Worm (Caenorhabditis elegans): ENCODE data around the gene sym-3.

Gene sym-3

DNA sequence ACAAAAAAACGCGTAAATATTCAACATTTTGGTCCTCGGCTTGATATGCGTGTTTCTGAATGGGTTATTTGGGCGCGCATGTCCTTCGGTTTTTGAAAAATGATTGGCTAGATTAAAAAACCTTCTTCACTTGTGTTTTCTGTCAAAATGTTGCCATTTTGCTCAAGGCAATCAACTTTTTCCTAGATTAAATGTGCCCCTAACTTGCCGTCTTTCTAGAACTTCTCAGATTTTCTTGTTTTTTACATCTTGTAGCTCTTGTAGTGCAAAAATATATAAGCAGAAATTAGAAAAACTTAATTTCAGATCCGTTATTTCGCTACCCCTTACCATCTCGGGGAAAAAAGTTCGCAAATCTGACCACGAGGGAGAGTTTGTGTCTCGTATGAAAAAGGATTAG is 48.3 kb downstream of the sym-3 start, which contains the start of gene hbl-1:
Gene hbl-1, plus strand, starts transcription at position 301 of the 400 bp plus-strand sequence.
- TF ChIP-seq odd-2 (tag; optimal IDR thresholded peaks at IDR 0.05), result no peak
- no peak for TF ChIP-seq F13H6.1 (tag; optimal IDR thresholded peaks at IDR 0.05)
- TF ChIP-seq hlh-8 (tag; optimal IDR thresholded peaks at IDR 0.05), result no peak
- no peak for TF ChIP-seq lim-6 (tag; optimal IDR thresholded peaks at IDR 0.05)
- no peak for TF ChIP-seq K02D7.2 (tag; optimal IDR thresholded peaks at IDR 0.05)
- TF ChIP-seq pha-2 (tag; optimal IDR thresholded peaks at IDR 0.05), result no peak
- no peak for TF ChIP-seq ceh-22 (tag; optimal IDR thresholded peaks at IDR 0.05)
- no peak for TF ChIP-seq fax-1 (tag; optimal IDR thresholded peaks at IDR 0.05)
- TF ChIP-seq ceh-14 (tag; optimal IDR thresholded peaks at IDR 0.05), result no peak
- no peak for TF ChIP-seq ets-4 (tag; optimal IDR thresholded peaks at IDR 0.05)

DNA sequence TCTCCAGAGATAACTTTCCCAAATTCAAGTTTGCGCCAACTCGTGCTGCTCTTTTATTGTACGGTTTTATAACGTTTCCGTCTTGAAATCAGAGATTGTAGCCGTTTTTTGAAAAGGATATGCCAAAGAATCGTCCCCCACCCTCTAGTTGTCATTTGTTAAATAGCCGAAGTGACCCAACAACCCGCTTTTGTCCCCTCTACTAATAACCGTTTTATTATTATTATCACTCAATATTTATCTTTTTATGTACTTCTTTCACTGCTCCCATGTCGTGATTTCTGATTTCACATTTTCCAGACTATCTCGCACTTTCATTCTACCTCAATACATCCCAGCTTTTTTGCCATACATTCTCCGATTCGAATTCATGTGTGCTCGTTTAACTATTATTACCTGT is 53.4 kb downstream of the sym-3 start:
- TF ChIP-seq madf-2 (tag; optimal IDR thresholded peaks at IDR 0.05) (no peak), elt-2 (tag; optimal IDR thresholded peaks at IDR 0.05) (peak; percentile 2)

DNA sequence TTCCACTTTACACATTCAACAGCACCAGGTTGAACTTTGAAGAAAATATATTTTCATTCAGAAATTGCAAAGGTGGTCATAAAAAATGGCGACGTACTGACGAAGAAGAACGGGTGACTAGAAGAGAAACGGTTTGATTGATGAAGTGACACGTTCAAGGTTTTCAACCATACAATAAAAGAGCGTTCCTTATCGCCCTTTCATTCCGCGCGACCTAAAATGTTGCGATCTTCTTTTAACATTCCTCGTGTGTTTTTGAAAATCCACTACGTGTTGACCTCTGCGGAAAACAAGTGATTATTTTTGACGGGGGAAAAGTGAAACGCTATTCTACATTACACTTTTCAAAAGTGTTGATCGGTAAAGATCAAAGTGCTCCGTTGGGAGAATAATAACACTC is 54.5 kb downstream of the sym-3 start:
- TF ChIP-seq elt-4 (tag; optimal IDR thresholded peaks at IDR 0.05) (no peak), ama-1 (optimal IDR thresholded peaks at IDR 0.05) (peak; percentile 15), unc-55 (GFP tag; optimal IDR thresholded peaks at IDR 0.05) (peak; percentile 17)

Data from whole organism, late embryonic.